Worm (Caenorhabditis elegans) whole organism, L2 larva: Measurements from ENCODE around the gene algn-8.

Source experiments
- lsy-2 ChIP-seq, 2 experiments: fragments of 150-350 bp in 1 of 2; sonication (generic microtip) in 1 of 2; optimal IDR thresholded peaks; 2 replicates each; lab custom pipeline; 2014 to 2017; ENCODE audit warnings: missing biosample characterization in 2 of 2, missing genetic modification characterization in 2 of 2
- mdl-1 ChIP-seq, 2 experiments: fragments of 150-350 bp in 1 of 2; sonication (generic microtip) in 1 of 2; optimal IDR thresholded peaks; 2 replicates each; lab custom pipeline; 2017; ENCODE audit warnings: missing biosample characterization in 2 of 2, missing genetic modification characterization in 2 of 2
- ztf-11 ChIP-seq: sonication (generic microtip); optimal IDR thresholded peaks from 2 replicates; lab custom pipeline; 2017; ENCODE audit warnings: missing biosample characterization, missing genetic modification characterization

ce11 chrII:9895173-9895572, 8.9 kb upstream of the algn-8 start:
- no peak for TF ChIP-seq ztf-11 (tag; lab: Kevin White, UChicago)
- TF ChIP-seq lsy-2 (tag; optimal IDR thresholded peaks at IDR 0.05; lab: Kevin White, UChicago) = no peak
- TF ChIP-seq mdl-1 (tag; optimal IDR thresholded peaks at IDR 0.05; lab: Kevin White, UChicago) = no peak
